Worm (Caenorhabditis elegans): ENCODE results near the gene col-113.

DNA sequence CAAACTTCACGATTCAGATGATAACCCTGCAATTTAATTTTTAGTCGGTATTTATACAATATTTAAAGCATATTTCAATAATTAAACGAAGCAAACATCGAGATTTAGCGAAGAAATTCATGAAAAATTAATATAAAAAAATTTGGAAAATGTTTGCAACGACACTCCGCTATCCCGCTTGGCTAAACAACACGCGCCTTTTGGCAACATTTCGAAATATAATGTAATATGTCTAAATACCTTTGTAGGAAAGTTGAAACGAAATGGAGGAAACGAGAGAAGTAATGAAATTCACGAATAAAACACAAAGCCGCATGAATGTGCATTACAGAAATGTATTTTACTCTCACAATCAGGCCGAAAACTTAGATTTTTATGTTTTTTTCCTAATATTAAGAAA is 13.4 kb upstream of the col-113 start, which contains the start of gene rpc-1:
- TF ChIP-seq aha-1 (tag) (no peak), sdz-12 (GFP tag; optimal IDR thresholded peaks at IDR 0.05) (no peak), nhr-11 (tag; optimal IDR thresholded peaks at IDR 0.05) (no peak), skn-1 (tag; optimal IDR thresholded peaks at IDR 0.05) (no peak), aly-2 (tag; optimal IDR thresholded peaks at IDR 0.05) (no peak), unc-62 (GFP tag; optimal IDR thresholded peaks at IDR 0.05 in 1 of 2) (no peak), unc-62 (tag; optimal IDR thresholded peaks at IDR 0.05) (no peak), zag-1 (tag; optimal IDR thresholded peaks at IDR 0.05) (no peak), pqm-1 (tag; optimal IDR thresholded peaks at IDR 0.05) (no peak), ZK337.2 (GFP tag; IDR thresholded peaks at IDR 0.05) (no peak), unc-130 (GFP tag; optimal IDR thresholded peaks at IDR 0.05) (no peak), ZK546.5 (tag; optimal IDR thresholded peaks at IDR 0.05) (no peak), mdl-1 (tag; optimal IDR thresholded peaks at IDR 0.05) (no peak), nhr-28 (tag; optimal IDR thresholded peaks at IDR 0.05) (no peak), pha-4 (GFP tag; IDR thresholded peaks at IDR 0.05) (no peak), pha-4 (tag; optimal IDR thresholded peaks at IDR 0.05) (no peak)

Measured in whole organism, L4 larva.